Fruit fly (Drosophila melanogaster): ENCODE data around the gene CG6023.

DNA sequence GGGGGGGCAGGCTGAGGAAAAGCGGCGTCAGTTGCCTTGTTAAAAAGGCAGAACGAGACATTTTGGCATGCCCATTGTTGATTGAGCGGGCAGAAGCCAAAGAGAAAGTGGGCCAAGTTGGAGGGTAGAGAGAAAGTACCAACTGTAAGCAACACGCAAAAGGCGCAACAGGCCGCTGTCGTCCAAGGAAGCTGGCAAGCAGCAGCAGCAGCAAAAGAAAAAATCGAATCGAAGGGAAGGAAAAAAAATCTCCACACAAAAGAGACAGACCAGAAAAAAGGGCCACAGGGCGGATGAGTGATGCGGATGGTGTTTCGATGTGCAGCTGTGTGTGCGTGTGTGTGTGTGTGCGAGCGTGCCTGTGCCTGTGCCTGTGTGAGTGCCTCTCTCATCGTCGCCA lies 26.6 kb upstream of the CG6023 start:
- no peak for TF ChIP-seq CG8478 (optimal IDR thresholded peaks at IDR 0.05)
- TF ChIP-seq CTCF (optimal IDR thresholded peaks at IDR 0.05), result no peak
